Fruit fly (Drosophila melanogaster): ENCODE measurements around the gene CG13481.

CG13481 gene

dm6 chr3L:14409419-14410145, 40.1 kb upstream of the CG13481 start, which contains the start of gene stwl (continued):
- TF ChIP-seq Ets96B (tag; optimal IDR thresholded peaks at IDR 0.05) (no peak), dac (GFP tag; optimal IDR thresholded peaks at IDR 0.05) (no peak), Hr38 (GFP tag; optimal IDR thresholded peaks at IDR 0.05) (peak; percentile 18), Sox14 (GFP tag; optimal IDR thresholded peaks at IDR 0.05) (peak; percentile 57), vri (GFP tag; optimal IDR thresholded peaks at IDR 0.05) (no peak), Hr4 (GFP tag; optimal IDR thresholded peaks at IDR 0.05) (peak; percentile 19), CG31627 (GFP tag; optimal IDR thresholded peaks at IDR 0.05) (peak; percentile 56), CG32006 (GFP tag; optimal IDR thresholded peaks at IDR 0.05) (no peak), fd85E (GFP tag; optimal IDR thresholded peaks at IDR 0.05) (no peak), CG3919 (GFP tag; optimal IDR thresholded peaks at IDR 0.05) (no peak), CG3032 (tag; optimal IDR thresholded peaks at IDR 0.05) (peak; percentile 16), svp (GFP tag) (peak; percentile 61), cyc (GFP tag; optimal IDR thresholded peaks at IDR 0.05) (peak; percentile 52), Eip78C (GFP tag) (peak; percentile 71), CG8319 (GFP tag; optimal IDR thresholded peaks at IDR 0.05) (no peak), OdsH (GFP tag; optimal IDR thresholded peaks at IDR 0.05) (peak; percentile 48), Ets21C (GFP tag; optimal IDR thresholded peaks at IDR 0.05) (peak; percentile 33), CG4318 (GFP tag; optimal IDR thresholded peaks at IDR 0.05) (no peak), Sox102F (GFP tag; optimal IDR thresholded peaks at IDR 0.05) (no peak), CG9139 (GFP tag; optimal IDR thresholded peaks at IDR 0.05) (no peak)

dm6 chr3L:14408734-14409133, 39.2 kb upstream of the CG13481 start:
- no peak for TF ChIP-seq CG9139 (GFP tag; optimal IDR thresholded peaks at IDR 0.05)
- TF ChIP-seq esn (GFP tag; optimal IDR thresholded peaks at IDR 0.05): no peak
- TF ChIP-seq achi (GFP tag; optimal IDR thresholded peaks at IDR 0.05): no peak
- no peak for TF ChIP-seq fd85E (GFP tag; optimal IDR thresholded peaks at IDR 0.05)
- no peak for TF ChIP-seq CG10631 (GFP tag; optimal IDR thresholded peaks at IDR 0.05)
- TF ChIP-seq Hr4 (GFP tag; optimal IDR thresholded peaks at IDR 0.05): no peak

dm6 chr3L:14406613-14407012, 37.1 kb upstream of the CG13481 start:
- TF ChIP-seq CG31627 (GFP tag; optimal IDR thresholded peaks at IDR 0.05) (no peak), CG9139 (GFP tag; optimal IDR thresholded peaks at IDR 0.05) (no peak), CG3919 (GFP tag; optimal IDR thresholded peaks at IDR 0.05) (no peak), CG1621 (tag; optimal IDR thresholded peaks at IDR 0.05) (no peak), net (GFP tag; optimal IDR thresholded peaks at IDR 0.05) (no peak), topi (GFP tag; optimal IDR thresholded peaks at IDR 0.05) (no peak), CG11294 (GFP tag; IDR thresholded peaks at IDR 0.05) (no peak), esn (GFP tag; optimal IDR thresholded peaks at IDR 0.05) (no peak), lz (GFP tag; optimal IDR thresholded peaks at IDR 0.05) (no peak), CG6808 (GFP tag; optimal IDR thresholded peaks at IDR 0.05) (no peak), Blimp-1 (GFP tag; optimal IDR thresholded peaks at IDR 0.05) (no peak), fd59A (GFP tag; optimal IDR thresholded peaks at IDR 0.05) (no peak), CG8119 (GFP tag; IDR thresholded peaks at IDR 0.05) (no peak), Sox102F (GFP tag; optimal IDR thresholded peaks at IDR 0.05) (no peak), Sox15 (GFP tag; optimal IDR thresholded peaks at IDR 0.05) (no peak), Smox (GFP tag; optimal IDR thresholded peaks at IDR 0.05) (no peak), Hr4 (GFP tag; optimal IDR thresholded peaks at IDR 0.05) (no peak), fkh (GFP tag; optimal IDR thresholded peaks at IDR 0.05) (no peak)

dm6 chr3L:14402632-14403031, 33.1 kb upstream of the CG13481 start, which contains the start of gene CG3868:
Gene CG3868 (minus strand): TSS chr3L:14402725.
- TF ChIP-seq CG3919 (GFP tag; optimal IDR thresholded peaks at IDR 0.05) (no peak), Sox15 (GFP tag; optimal IDR thresholded peaks at IDR 0.05) (no peak), CG9139 (GFP tag; optimal IDR thresholded peaks at IDR 0.05) (no peak), vri (GFP tag; optimal IDR thresholded peaks at IDR 0.05) (peak; percentile 47), CG10669 (GFP tag; optimal IDR thresholded peaks at IDR 0.05) (no peak)
